Fruit fly (Drosophila melanogaster): ENCODE data around the gene CG32081.
A peak's percentile ranks its signal among the peaks of the same experiment; 100 is the strongest.

The CG32081 gene

DNA sequence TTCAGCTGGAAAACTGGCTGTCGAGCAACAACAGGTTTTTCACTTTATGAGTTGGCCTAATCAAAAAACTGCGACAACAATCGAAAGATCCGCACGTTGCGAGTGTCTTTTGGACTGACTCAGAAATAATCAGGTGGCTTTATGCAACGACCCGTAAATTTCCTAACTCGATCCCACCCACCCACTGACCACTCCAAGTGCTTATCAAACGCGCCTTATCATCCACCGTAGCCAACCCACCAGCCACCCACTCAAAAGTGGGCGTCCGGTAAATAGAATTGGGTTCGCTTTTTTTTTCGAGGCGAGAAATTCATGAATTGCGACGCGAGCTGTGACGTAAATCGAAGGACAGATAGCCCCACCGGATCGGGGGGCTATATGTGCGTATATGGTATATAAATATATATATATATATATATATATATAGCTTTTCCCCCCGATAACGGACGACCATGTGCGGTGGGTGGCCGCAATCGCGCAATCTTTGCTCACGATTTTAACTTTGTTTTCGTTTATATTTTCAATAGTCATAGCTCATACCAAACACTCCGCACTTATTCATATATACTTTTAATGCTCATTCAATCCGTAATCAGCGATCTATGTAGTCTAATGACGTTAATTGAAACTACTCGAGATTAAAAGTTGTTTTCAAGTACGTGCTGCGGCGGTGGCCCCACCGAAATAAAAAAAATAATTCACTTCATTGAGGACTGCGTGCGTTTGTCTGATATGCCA is 22.5 kb upstream of the CG32081 start:
- TF ChIP-seq D (optimal IDR thresholded peaks at IDR 0.05) (no peak), D (GFP tag; optimal IDR thresholded peaks at IDR 0.05) (no peak), Vsx1 (GFP tag; optimal IDR thresholded peaks at IDR 0.05) (peak; percentile 22), CTCF (GFP tag; optimal IDR thresholded peaks at IDR 0.05) (no peak), H15 (GFP tag; IDR thresholded peaks at IDR 0.05) (no peak), CG10565 (GFP tag; optimal IDR thresholded peaks at IDR 0.05) (no peak), CG11723 (GFP tag; optimal IDR thresholded peaks at IDR 0.05) (no peak), CG18262 (tag; optimal IDR thresholded peaks at IDR 0.05) (no peak), CG10209 (GFP tag; optimal IDR thresholded peaks at IDR 0.05) (no peak), oc (tag; optimal IDR thresholded peaks at IDR 0.05) (no peak), jigr1 (GFP tag; IDR thresholded peaks at IDR 0.05) (no peak), CG2875 (GFP tag; optimal IDR thresholded peaks at IDR 0.05) (no peak), klu (GFP tag; IDR thresholded peaks at IDR 0.05) (peak; percentile 54; the same call in 1 of the 2 replicates), CG5953 (GFP tag; IDR thresholded peaks at IDR 0.05) (no peak), MESR4 (GFP tag; optimal IDR thresholded peaks at IDR 0.05) (no peak), CG16779 (GFP tag; IDR thresholded peaks at IDR 0.05) (no peak), Dbx (GFP tag; IDR thresholded peaks at IDR 0.05) (no peak), CG7357 (GFP tag; IDR thresholded peaks at IDR 0.05) (no peak), CG2712 (tag; optimal IDR thresholded peaks at IDR 0.05) (no peak), CG12391 (tag; optimal IDR thresholded peaks at IDR 0.05) (no peak), CG10654 (GFP tag; optimal IDR thresholded peaks at IDR 0.05) (no peak), CG4730 (GFP tag; IDR thresholded peaks at IDR 0.05) (no peak), ewg (GFP tag; optimal IDR thresholded peaks at IDR 0.05) (no peak), zfh1 (GFP tag; IDR thresholded peaks at IDR 0.05) (no peak), dpn (GFP tag; optimal IDR thresholded peaks at IDR 0.05) (no peak), Mrtf (GFP tag; IDR thresholded peaks at IDR 0.05) (no peak), PHDP (tag; optimal IDR thresholded peaks at IDR 0.05) (no peak), amos (GFP tag; IDR thresholded peaks at IDR 0.05; ENCODE audit: partially characterized antibody) (no peak), CG9876 (GFP tag; optimal IDR thresholded peaks at IDR 0.05) (no peak), CG7556 (GFP tag; optimal IDR thresholded peaks at IDR 0.05) (no peak), CG4360 (GFP tag; IDR thresholded peaks at IDR 0.05) (no peak), Sox100B (GFP tag; optimal IDR thresholded peaks at IDR 0.05) (no peak), Hey (tag; optimal IDR thresholded peaks at IDR 0.05) (peak; percentile 10), Deaf1 (tag; optimal IDR thresholded peaks at IDR 0.05) (no peak), CG10543 (GFP tag; optimal IDR thresholded peaks at IDR 0.05) (peak; percentile 24), vnd (GFP tag; IDR thresholded peaks at IDR 0.05; ENCODE audit: partially characterized antibody) (peak; percentile 58; the same call in 1 of the 3 replicates), ind (GFP tag; optimal IDR thresholded peaks at IDR 0.05) (no peak), fd96Cb (tag; optimal IDR thresholded peaks at IDR 0.05) (no peak), CG34376 (GFP tag; optimal IDR thresholded peaks at IDR 0.05) (peak; percentile 42), CG17912 (GFP tag; optimal IDR thresholded peaks at IDR 0.05) (no peak), grn (GFP tag; optimal IDR thresholded peaks at IDR 0.05) (peak; percentile 38), dati (GFP tag; IDR thresholded peaks at IDR 0.05) (no peak), unpg (GFP tag; optimal IDR thresholded peaks at IDR 0.05) (no peak), twi (tag; optimal IDR thresholded peaks at IDR 0.05) (no peak), al (GFP tag; IDR thresholded peaks at IDR 0.05) (no peak), CG2678 (tag; optimal IDR thresholded peaks at IDR 0.05) (no peak), gfzf (GFP tag; optimal IDR thresholded peaks at IDR 0.05) (no peak), lilli (GFP tag; optimal IDR thresholded peaks at IDR 0.05) (no peak), CG1832 (GFP tag; optimal IDR thresholded peaks at IDR 0.05) (no peak), usp (GFP tag; optimal IDR thresholded peaks at IDR 0.05) (no peak), sug (tag; optimal IDR thresholded peaks at IDR 0.05) (peak; percentile 96)

All from whole organism, embryonic.